Worm (Caenorhabditis elegans) whole organism, late embryonic: ENCODE measurements around the gene idpp-14.

Source experiments
- F13H6.1 ChIP-seq: sonication (generic microtip); optimal IDR thresholded peaks from 2 replicates; lab custom pipeline; 2016; ENCODE audit warnings: missing genetic modification characterization, missing compliant biosample characterization
- ceh-2 ChIP-seq: sonication (generic microtip); optimal IDR thresholded peaks from 2 replicates; lab custom pipeline; 2016; ENCODE audit warnings: missing genotype, missing genetic modification characterization, missing compliant biosample characterization
- ceh-22 ChIP-seq: sonication (generic microtip); optimal IDR thresholded peaks from 2 replicates; lab custom pipeline; 2017; ENCODE audit warnings: missing biosample characterization, missing genetic modification characterization
- lim-6 ChIP-seq: sonication (generic microtip); optimal IDR thresholded peaks from 2 replicates; lab custom pipeline; 2016; ENCODE audit warnings: missing genetic modification characterization, missing compliant biosample characterization
- nhr-11 ChIP-seq: fragments of 150-350 bp; optimal IDR thresholded peaks from 2 replicates; lab custom pipeline; 2014; ENCODE audit warnings: missing biosample characterization, missing genetic modification characterization
- pax-1 ChIP-seq: fragments of 150-350 bp; optimal IDR thresholded peaks from 2 replicates; lab custom pipeline; 2014; ENCODE audit warnings: missing biosample characterization, missing genetic modification characterization
- sdc-2 ChIP-seq: sonication (generic microtip); optimal IDR thresholded peaks from 2 replicates; lab custom pipeline; 2016; ENCODE audit warnings: missing genotype, missing genetic modification characterization, missing compliant biosample characterization
- sox-4 ChIP-seq: sonication (generic microtip); optimal IDR thresholded peaks from 2 replicates; lab custom pipeline; 2017; ENCODE audit warnings: mild to moderate bottlenecking, missing genetic modification characterization, inconsistent platforms, missing compliant biosample characterization

DNA sequence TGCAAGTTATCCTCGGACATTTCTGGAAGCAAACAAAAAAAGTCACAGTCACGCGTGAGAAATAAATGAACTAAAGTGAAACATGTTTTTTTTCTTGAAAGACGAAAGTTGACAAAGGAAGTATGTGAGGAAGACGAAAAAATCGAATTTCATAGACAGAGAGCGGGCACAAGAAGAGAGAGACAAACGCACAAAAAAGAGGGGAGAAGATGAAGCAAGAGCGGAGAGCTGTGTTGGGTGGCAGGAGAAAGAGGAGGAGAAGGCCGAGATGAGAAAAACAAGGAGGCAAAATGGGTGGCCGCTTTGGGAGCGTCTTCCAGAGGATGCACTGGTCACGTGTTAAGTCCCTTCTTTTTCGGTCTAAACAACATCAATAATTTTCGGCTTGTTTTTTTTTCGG is 46.6 kb downstream of the idpp-14 start, which contains the start of gene ZK1073.1:
- peak; percentile 39 for TF ChIP-seq sdc-2 (tag; lab: Kevin White, UChicago)
- TF ChIP-seq ceh-22, result no peak
- no peak for TF ChIP-seq pax-1 (tag; lab: Kevin White, UChicago)
- TF ChIP-seq ceh-2 (tag; lab: Kevin White, UChicago), result no peak
- no peak for TF ChIP-seq F13H6.1 (tag; lab: Kevin White, UChicago)
- TF ChIP-seq sox-4 (tag; lab: Kevin White, UChicago), result no peak
- no peak for TF ChIP-seq nhr-11 (tag; lab: Kevin White, UChicago)
- TF ChIP-seq lim-6 (tag; lab: Kevin White, UChicago), result no peak
